Fruit fly (Drosophila melanogaster) ovary, adult (tissue): ENCODE measurements around the gene CG10333.
A peak's percentile ranks its signal among the peaks of the same experiment; 100 is the strongest.

Experiments used
- CG17801 ChIP-seq: fragments of 200-800 bp; optimal IDR thresholded peaks from 2 replicates; lab custom pipeline; 2019; ENCODE audit warnings: missing biosample characterization, mild to moderate bottlenecking, missing genetic modification characterization, moderate library complexity; ENCODE audit not compliant: partially characterized antibody

Gene CG10333

DNA sequence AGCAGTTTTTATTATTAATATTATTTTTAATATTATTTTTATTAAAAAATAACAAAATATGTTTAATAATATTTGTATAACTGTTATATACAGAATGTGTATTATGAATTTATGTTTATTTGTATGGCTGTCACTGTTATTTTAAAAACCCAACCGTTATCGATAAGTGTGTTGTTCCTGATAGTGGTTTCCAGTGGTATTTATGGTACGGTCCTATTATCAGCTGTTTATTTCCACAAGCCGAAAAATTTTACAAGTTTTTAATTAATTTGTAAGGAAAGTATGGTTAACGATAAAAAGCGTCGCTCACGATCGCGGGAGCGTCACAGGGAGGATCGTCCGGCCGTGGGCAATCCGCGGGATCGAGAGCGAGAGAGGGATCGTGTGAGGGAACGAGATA lies at the start of gene CG10333:
Gene CG10333 (plus strand): TSS at position 191 of the 400 bp plus-strand sequence.
- TF ChIP-seq CG17801 (GFP tag; lab: Kevin White, UChicago) = no peak

DNA sequence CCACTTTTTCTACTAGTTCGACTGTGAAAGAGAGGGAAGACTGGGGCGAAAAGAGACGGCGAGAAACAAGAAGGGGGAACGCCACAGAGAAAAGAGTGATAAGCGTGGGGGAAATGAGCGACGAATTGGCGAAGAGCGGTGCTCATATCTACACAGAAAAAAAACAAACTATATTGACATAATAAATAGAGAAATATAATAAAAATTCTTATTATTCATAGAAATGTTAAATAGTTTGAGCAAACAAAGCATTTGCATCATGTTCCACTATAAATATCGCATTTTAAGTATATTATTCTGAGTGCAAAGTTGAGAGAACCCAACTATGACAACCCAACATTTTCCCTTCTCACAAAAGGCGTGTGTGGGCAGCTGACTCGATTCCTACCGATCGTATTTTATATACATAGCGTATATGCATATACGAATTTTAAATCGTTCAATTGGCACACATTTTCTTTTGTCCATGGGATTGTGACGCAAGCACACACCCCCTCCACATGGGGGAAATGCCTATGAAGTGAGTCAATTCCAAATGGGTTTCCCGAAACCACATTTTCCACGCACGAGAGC lies 48.6 kb upstream of the CG10333 start:
- TF ChIP-seq CG17801 (GFP tag; lab: Kevin White, UChicago) = no peak

DNA sequence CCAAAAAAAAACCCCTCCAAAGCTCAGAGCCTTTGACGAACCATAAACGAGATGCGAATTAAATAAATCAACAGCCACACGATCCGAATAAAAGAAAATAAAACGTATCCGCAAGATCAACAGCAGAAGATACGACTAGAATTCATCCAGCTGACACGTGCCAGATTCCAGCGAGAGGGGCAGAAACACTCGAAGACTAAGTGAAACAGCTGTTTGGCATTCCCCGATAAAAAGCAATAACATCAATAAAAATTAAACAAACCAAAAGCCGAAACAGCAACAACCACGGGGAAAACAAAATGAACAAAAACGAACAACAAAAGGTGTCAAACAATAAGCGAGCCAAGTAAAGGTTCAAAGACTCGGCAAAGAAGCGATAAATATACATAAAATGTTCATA lies 47.5 kb upstream of the CG10333 start:
- TF ChIP-seq CG17801 (GFP tag; lab: Kevin White, UChicago) = no peak

DNA sequence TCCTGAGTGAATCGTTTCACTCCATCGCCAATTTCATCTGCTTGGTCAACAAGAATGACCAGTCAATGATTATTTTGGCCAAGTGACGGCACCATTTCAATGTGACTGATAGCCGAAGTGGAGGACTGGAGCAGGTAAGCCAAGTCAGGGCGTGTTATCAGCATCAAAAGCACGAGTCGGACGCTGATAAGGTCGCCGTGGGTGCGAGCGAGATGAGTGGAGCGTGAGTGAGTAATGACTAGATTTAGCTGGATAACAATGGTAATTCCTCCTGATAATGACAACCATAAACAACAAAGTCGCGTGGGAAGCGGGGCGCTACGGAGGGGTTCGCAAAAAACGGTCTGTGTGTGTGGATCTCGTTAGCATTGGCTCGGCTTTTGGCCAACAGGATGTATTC lies 45.6 kb upstream of the CG10333 start:
- no peak for TF ChIP-seq CG17801 (GFP tag; lab: Kevin White, UChicago)

DNA sequence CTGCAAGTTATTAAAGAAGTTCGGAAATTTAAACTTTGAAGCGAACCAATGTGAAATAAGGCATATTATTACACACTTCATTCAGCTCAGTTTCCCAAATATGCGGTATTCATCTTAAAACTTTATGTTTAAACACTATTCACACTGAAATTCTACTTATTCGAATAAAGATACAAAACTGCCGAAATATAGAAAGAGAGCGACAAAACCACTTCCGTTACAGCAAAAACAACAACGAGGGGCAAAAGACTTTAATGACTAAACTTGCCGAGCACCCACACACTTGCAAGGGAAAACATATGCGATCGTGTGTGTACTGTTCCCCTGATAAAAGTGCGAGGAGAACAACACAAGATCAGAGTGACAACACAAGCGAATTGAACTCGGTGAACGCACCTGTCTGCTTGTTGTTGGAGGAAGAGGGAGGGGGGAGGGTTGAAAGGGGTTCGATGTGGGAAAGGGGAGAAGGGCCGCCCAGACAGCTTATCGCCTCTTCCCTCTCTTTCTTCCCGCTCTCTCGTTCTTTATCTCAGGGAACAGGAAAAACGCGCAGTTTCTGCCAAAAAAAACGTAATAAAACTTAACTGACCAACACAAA lies 45.0 kb upstream of the CG10333 start:
- no peak for TF ChIP-seq CG17801 (GFP tag; lab: Kevin White, UChicago)

DNA sequence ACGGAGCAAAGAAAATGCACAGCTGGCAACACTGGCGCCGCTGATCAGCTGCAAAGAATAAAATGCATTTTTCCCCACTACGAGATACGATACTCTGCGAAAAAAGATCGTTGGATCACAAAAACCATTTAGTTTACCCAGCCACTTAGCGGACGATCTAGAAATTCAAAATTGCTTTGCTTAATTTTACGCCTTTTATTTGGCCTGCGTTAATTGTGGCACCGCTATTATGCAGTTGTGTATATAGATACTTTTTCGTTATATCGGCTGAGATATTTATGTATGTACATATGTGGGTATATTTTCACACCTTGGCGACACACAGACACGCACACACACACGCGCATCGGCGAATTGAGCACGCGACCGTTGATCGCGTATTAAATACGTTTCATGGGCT lies 44.1 kb upstream of the CG10333 start:
- no peak for TF ChIP-seq CG17801 (GFP tag; lab: Kevin White, UChicago)

DNA sequence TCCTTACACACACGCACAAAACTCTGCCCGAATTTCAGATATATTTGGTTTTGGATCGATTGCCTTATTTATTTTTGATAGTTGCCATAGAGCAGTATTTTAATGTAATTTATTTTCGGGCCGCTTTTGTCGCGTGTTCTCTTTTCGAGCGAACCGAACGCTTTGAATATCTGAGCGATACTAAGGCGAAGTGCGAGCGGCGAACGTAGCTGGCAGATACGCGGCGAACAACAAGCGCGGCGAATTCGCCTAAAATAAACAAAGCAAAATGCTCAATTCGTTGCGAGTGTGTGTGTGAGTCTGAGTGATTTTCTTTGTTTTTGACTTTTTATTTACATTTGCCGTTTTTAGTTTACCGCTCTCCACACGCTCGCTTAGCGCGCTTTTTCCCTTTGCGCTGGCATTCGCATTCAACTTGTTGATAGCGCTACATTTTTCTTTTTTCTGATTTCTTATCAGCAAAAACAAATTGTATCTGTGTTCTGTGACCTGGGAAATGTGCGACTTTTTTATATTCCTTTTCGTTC lies 43.5 kb upstream of the CG10333 start:
- peak; percentile 88 for TF ChIP-seq CG17801 (GFP tag; lab: Kevin White, UChicago)

DNA sequence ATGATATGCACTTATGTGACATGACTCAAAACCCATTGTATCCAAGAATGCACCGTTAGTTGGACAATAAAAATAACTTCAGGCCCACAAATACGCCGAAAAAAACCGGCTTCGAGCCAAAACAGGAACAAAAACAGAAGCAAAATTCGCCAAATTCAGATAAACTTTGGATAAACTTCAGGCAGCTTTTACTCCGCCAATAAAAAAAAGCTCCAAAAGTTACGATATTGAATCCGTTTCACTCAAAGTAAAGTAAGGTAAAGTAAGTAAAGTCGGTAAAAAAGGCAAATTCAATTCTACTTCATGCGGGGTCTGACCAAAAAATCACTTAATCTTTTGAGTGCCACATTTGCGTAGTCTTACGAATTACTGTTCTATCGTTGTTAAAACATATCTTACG lies 42.6 kb upstream of the CG10333 start:
- no peak for TF ChIP-seq CG17801 (GFP tag; lab: Kevin White, UChicago)

DNA sequence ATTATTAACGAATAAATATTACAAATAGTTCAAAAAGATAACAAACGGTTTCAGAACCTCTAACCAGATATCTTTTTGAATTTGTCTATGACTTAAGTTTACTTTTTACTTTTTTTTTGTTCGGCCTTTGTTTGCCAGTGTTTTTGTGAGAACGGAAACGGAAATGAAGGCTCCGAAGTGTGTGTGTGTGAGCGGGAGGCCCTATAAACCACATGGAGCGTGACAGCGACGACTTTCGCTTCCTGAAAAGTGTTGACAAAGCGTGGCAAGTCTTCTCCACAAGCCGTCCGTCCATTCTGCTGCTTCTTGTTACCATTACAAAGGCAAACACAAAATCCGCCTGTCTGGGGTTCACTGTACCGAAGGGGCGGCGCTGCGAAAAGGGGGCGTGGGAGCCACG lies 42.2 kb upstream of the CG10333 start:
- TF ChIP-seq CG17801 (GFP tag; lab: Kevin White, UChicago) = no peak

DNA sequence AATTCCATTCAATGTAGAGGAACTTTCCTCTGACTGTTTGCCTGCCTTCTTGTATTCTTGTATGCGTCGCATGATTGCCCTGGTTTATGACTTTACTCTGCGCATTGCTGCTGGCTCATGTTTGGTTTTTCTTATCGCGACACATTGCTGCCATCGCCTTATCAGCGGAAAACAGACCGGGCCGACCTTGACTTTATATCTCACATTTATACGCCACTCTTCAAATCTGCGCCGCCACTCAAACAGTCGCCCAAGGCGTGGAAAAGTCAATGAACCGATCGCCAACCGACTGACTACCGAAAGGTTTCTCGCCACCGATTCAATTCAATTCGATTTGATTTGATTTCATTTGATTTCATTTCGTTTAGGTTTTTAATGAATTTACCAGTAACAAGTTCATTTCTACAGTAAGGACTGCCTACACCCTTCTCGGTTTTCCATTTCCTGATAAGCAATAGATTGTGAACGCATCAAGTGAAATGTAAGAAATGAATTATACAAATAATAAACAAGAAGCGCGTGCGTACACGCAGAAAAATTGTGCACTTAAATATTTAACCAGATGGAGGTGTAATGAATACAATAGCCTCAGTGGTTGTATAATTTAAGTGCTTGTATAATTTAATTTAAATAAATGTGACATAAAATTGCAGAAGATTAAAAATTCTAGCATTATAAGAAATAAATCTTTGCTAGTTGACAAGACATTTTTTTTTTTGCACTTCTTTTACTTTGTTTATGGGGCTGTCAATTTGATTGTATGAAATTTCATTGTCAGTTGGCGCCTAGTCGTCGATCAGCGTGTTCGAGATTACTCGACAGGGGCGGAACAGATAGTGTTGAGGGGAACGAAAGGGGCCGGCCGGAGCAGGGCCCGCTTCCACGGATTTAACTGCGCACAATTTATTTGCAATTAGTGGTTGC lies 40.1 kb upstream of the CG10333 start:
- no peak for TF ChIP-seq CG17801 (GFP tag; lab: Kevin White, UChicago)

DNA sequence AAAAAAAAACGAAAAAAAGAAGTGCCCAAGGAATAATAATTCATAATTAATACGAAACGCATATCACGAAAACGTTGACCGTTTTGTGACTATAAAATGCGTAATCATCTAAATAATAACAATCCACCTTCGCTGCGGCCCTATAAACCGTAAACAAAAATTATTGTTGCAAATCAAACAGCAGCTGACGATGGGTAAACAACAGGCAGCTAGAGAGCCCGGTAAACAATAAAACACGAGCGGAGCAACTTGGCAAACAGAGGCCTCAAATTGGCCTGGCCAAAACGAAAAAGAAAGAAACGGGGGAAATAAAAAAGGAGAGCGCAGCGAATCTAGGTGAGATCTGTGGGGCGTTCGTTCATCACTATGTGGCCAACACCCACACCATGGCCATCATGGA lies 39.1 kb upstream of the CG10333 start:
- no peak for TF ChIP-seq CG17801 (GFP tag; lab: Kevin White, UChicago)

DNA sequence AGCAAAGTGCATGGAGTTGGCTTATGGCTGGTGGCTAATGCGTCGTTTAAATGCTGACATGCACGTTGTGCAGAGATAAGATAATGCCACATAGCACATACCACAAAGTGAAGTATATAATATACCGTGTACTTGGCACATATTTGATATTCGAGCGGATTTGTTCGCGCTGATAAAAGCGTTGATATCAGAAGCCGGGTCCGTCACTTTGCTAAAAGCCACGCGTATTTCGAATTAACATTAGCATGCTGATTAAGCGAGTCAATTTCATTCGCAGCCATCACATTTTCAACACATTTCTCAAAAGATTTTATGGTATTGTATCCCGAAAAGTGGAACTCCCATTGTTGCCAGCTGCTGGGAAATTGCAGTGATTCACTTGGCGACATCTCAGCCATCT lies 37.9 kb upstream of the CG10333 start:
- TF ChIP-seq CG17801 (GFP tag; lab: Kevin White, UChicago) = no peak

DNA sequence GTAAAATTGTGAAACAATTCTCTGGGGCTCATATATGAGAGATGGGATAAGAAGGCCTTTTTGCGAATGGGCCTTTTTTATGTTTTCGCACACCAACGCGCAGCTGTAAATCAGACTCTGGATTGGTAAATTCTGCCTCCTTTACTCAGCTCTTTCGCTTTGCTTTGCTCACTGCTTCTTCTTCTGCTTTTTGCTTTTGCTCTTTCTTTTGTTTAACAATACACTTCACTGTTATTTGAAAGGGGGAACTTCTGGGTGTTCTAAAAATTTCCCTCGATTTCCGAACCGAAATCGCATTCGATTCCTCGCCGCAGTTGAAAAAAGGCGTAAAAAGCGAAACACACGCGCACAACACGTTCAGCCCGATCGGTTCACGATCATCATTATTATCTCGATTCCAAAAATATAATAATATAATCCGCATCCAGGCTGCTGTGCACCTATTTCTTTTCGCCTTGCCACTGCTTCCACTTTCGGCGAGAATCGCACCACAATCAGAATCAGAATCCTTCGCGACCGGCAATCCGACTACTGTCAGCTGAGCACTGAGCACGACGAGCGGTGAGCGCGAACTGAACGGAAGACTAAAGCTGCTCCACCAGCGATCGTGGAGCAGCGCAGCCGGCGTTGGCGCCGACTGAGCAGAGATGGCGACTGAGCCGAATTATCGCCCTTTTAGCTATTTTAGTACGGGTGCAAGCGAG lies 34.8 kb upstream of the CG10333 start:
- peak; percentile 41 for TF ChIP-seq CG17801 (GFP tag; lab: Kevin White, UChicago)

DNA sequence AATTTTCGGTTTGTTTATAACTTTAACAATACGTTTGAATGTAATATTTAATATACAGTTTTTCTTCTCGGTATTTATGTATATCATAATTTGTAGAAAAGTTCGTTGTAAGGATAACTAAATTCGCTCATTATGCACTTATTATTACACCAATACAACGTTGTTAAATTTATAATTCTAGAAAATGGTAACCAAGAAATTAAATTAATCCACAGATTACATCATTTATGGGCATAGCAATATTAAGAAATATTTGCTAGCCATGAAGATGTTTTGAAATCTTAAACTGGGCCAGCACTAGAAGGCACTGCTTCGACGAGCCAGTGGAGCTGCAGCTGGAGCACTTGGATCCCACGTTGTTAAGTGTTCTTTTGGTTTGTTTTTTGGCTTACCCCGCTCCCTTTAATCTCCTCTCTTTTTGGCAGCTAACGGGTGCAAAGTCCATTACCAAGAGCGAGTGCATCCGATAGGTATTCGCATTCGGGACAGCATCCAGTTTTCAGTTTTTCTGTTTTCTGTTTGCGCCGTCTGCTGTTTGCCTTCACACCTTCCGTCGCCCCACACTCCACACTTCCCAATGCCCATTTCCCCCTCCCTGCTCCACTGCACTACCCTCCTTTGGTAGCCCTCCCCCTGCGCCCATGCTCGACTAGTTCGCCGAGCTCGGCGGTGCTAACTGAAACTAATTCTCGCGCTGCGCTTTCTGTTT lies 34.0 kb upstream of the CG10333 start:
- TF ChIP-seq CG17801 (GFP tag; lab: Kevin White, UChicago) = no peak
